Fruit fly (Drosophila melanogaster): ENCODE measurements around the gene S-Lap3.

The S-Lap3 gene

dm6 chr3L:10504607-10505006, 39.6 kb downstream of the S-Lap3 start (continued):
- TF ChIP-seq abd-A (tag; optimal IDR thresholded peaks at IDR 0.05): no peak
- TF ChIP-seq CG9932 (GFP tag; IDR thresholded peaks at IDR 0.05): no peak
- no peak for TF ChIP-seq ken (GFP tag; IDR thresholded peaks at IDR 0.05)
- TF ChIP-seq CG4424 (GFP tag; optimal IDR thresholded peaks at IDR 0.05): no peak
- no peak for TF ChIP-seq CG17829 (tag; optimal IDR thresholded peaks at IDR 0.05)
- TF ChIP-seq dati (GFP tag; IDR thresholded peaks at IDR 0.05): no peak
- no peak for TF ChIP-seq gro (GFP tag; optimal IDR thresholded peaks at IDR 0.05)
- no peak for TF ChIP-seq tio (GFP tag; optimal IDR thresholded peaks at IDR 0.05)
- peak; percentile 19 for TF ChIP-seq fd96Cb (tag; optimal IDR thresholded peaks at IDR 0.05)
- TF ChIP-seq hkb (optimal IDR thresholded peaks at IDR 0.05): no peak
- TF ChIP-seq hkb (GFP tag; IDR thresholded peaks at IDR 0.05): no peak
- no peak for TF ChIP-seq CG4360 (GFP tag; IDR thresholded peaks at IDR 0.05)
- no peak for TF ChIP-seq zen2 (GFP tag; IDR thresholded peaks at IDR 0.05; ENCODE audit: partially characterized antibody)
- TF ChIP-seq CG1024 (GFP tag; IDR thresholded peaks at IDR 0.05): no peak
- no peak for TF ChIP-seq C15 (GFP tag; IDR thresholded peaks at IDR 0.05)
- no peak for TF ChIP-seq sr (GFP tag; IDR thresholded peaks at IDR 0.05)
- TF ChIP-seq CG31365 (tag; optimal IDR thresholded peaks at IDR 0.05): no peak
- TF ChIP-seq wek (GFP tag; optimal IDR thresholded peaks at IDR 0.05): no peak
- TF ChIP-seq CG17359 (tag; optimal IDR thresholded peaks at IDR 0.05): peak; percentile 1
- TF ChIP-seq CG32767 (GFP tag; IDR thresholded peaks at IDR 0.05): no peak
- no peak for TF ChIP-seq CG9876 (GFP tag; optimal IDR thresholded peaks at IDR 0.05)
- TF ChIP-seq Atf3 (GFP tag; optimal IDR thresholded peaks at IDR 0.05): no peak
- TF ChIP-seq CrebB (tag; optimal IDR thresholded peaks at IDR 0.05): no peak
- no peak for TF ChIP-seq Vsx1 (GFP tag; optimal IDR thresholded peaks at IDR 0.05)
- TF ChIP-seq CG13624 (GFP tag; optimal IDR thresholded peaks at IDR 0.05): no peak
- no peak for TF ChIP-seq knrl (GFP tag; IDR thresholded peaks at IDR 0.05; ENCODE audit: partially characterized antibody)
- TF ChIP-seq rib (GFP tag; IDR thresholded peaks at IDR 0.05): no peak
- no peak for TF ChIP-seq CG15696 (tag; optimal IDR thresholded peaks at IDR 0.05)
- TF ChIP-seq repo (GFP tag; optimal IDR thresholded peaks at IDR 0.05): no peak
- no peak for TF ChIP-seq unpg (GFP tag; optimal IDR thresholded peaks at IDR 0.05)
- TF ChIP-seq pzg (GFP tag; optimal IDR thresholded peaks at IDR 0.05): no peak
- no peak for TF ChIP-seq Awh (GFP tag; IDR thresholded peaks at IDR 0.05)
- TF ChIP-seq CG15269 (tag; optimal IDR thresholded peaks at IDR 0.05): no peak
- no peak for TF ChIP-seq nau (GFP tag; optimal IDR thresholded peaks at IDR 0.05)
- no peak for TF ChIP-seq dimm (GFP tag; IDR thresholded peaks at IDR 0.05)
- TF ChIP-seq CG31441 (GFP tag; IDR thresholded peaks at IDR 0.05): no peak
- no peak for TF ChIP-seq Sry-δ (GFP tag; optimal IDR thresholded peaks at IDR 0.05)
- TF ChIP-seq CG17912 (GFP tag; optimal IDR thresholded peaks at IDR 0.05): no peak
- TF ChIP-seq croc (GFP tag; conservative IDR thresholded peaks at IDR 0.05): no peak
- no peak for TF ChIP-seq fd3F (GFP tag; optimal IDR thresholded peaks at IDR 0.05)
- no peak for TF ChIP-seq CG2889 (GFP tag; IDR thresholded peaks at IDR 0.05)
- peak; percentile 3 for TF ChIP-seq CG18262 (tag; optimal IDR thresholded peaks at IDR 0.05)
- no peak for TF ChIP-seq NK7.1 (GFP tag; optimal IDR thresholded peaks at IDR 0.05)
- peak; percentile 30 for TF ChIP-seq CG11504 (tag; optimal IDR thresholded peaks at IDR 0.05)
- TF ChIP-seq p53 (GFP tag; optimal IDR thresholded peaks at IDR 0.05): no peak
- no peak for TF ChIP-seq twi (tag; optimal IDR thresholded peaks at IDR 0.05)
- TF ChIP-seq trem (tag; optimal IDR thresholded peaks at IDR 0.05): no peak
- no peak for TF ChIP-seq CG10462 (GFP tag; optimal IDR thresholded peaks at IDR 0.05)
- no peak for TF ChIP-seq H15 (GFP tag; IDR thresholded peaks at IDR 0.05)
- no peak for TF ChIP-seq peb (GFP tag; IDR thresholded peaks at IDR 0.05)
- no peak for TF ChIP-seq CG31224 (GFP tag; IDR thresholded peaks at IDR 0.05)
- no peak for TF ChIP-seq CG6254 (GFP tag; optimal IDR thresholded peaks at IDR 0.05)
- TF ChIP-seq nerfin-1 (tag; optimal IDR thresholded peaks at IDR 0.05): no peak
